Worm (Caenorhabditis elegans) whole organism, L2 larva: ENCODE measurements around the gene F54D5.7.

Experiments
- Y55F3AM.14 ChIP-seq: fragments of 200-800 bp; sonication (Bioruptor generic); optimal IDR thresholded peaks from 2 replicates; lab custom pipeline; 2018; ENCODE audit warnings: mild to moderate bottlenecking, missing genetic modification characterization, missing compliant biosample characterization
- alr-1 ChIP-seq: fragments of 150-350 bp; optimal IDR thresholded peaks from 2 replicates; lab custom pipeline; 2014; ENCODE audit warnings: missing biosample characterization, missing genetic modification characterization
- ama-1 ChIP-seq: fragments of 150-350 bp; optimal IDR thresholded peaks from 2 replicates; lab custom pipeline; 2018; ENCODE audit warnings: inconsistent platforms
- ceh-16 ChIP-seq: fragments of 150-350 bp; optimal IDR thresholded peaks from 2 replicates; lab custom pipeline; 2014; ENCODE audit warnings: missing biosample characterization, missing genetic modification characterization
- mbf-1 ChIP-seq: sonication (generic microtip); optimal IDR thresholded peaks from 2 replicates; lab custom pipeline; 2017; ENCODE audit warnings: missing biosample characterization, missing genetic modification characterization
- nhr-11 ChIP-seq: fragments of 150-350 bp; optimal IDR thresholded peaks from 2 replicates; lab custom pipeline; 2014; ENCODE audit warnings: missing biosample characterization, missing genetic modification characterization
- snpc-4 ChIP-seq: fragments of 150-350 bp; optimal IDR thresholded peaks from 2 replicates; lab custom pipeline; 2014; ENCODE audit warnings: missing biosample characterization, missing genetic modification characterization
- unc-62 ChIP-seq: fragments of 150-350 bp; optimal IDR thresholded peaks from 2 replicates; lab custom pipeline; 2014; ENCODE audit warnings: missing biosample characterization, missing genetic modification reagents, missing genetic modification characterization

- no peak for TF ChIP-seq unc-62 (GFP tag; lab: Kevin White, UChicago)
- TF ChIP-seq nhr-11 (tag; lab: Kevin White, UChicago): no peak
- TF ChIP-seq snpc-4 (tag; lab: Kevin White, UChicago): no peak
- no peak for TF ChIP-seq ama-1 (lab: Kevin White, UChicago)
- no peak for TF ChIP-seq Y55F3AM.14 (GFP tag; lab: Kevin White, UChicago)
- no peak for TF ChIP-seq ceh-16 (tag; lab: Kevin White, UChicago)
- no peak for TF ChIP-seq alr-1 (tag; lab: Kevin White, UChicago)
- no peak for TF ChIP-seq mbf-1 (tag; lab: Kevin White, UChicago)
These were observed 25.6 kb downstream of the F54D5.7 start, which contains the start of gene F54D5.2 for ce11 chrII:11572944-11573343.
